Fruit fly (Drosophila melanogaster) whole organism, prepupa: ENCODE data around the gene CG32829.

Experiments
- Blimp-1 ChIP-seq: fragments of 200-800 bp; sonication (Bioruptor generic); optimal IDR thresholded peaks from 3 replicates; lab custom pipeline; 2017; ENCODE audit warnings: missing biosample characterization, missing genetic modification characterization, mild to moderate bottlenecking, moderate library complexity, missing genetic modification reagents
- CG10631 ChIP-seq: fragments of 200-800 bp; sonication (Bioruptor generic); optimal IDR thresholded peaks from 2 replicates; lab custom pipeline; 2016; ENCODE audit warnings: missing biosample characterization, missing genetic modification characterization
- CG10669 ChIP-seq: fragments of 200-800 bp; sonication (Bioruptor generic); optimal IDR thresholded peaks from 3 replicates; lab custom pipeline; 2018; ENCODE audit warnings: missing biosample characterization, mild to moderate bottlenecking, missing genetic modification characterization, moderate library complexity
- CG11294 ChIP-seq: fragments of 200-800 bp; sonication (Bioruptor generic); IDR thresholded peaks from 2 replicates; pipeline ENCODE4 v1.3.6; 2022; ENCODE audit warnings: missing biosample characterization, missing genetic modification characterization
- CG11762 ChIP-seq: fragments of 200-800 bp; sonication (Bioruptor generic); optimal IDR thresholded peaks from 3 replicates; lab custom pipeline; 2016; ENCODE audit warnings: missing biosample characterization, missing genetic modification characterization; ENCODE audit not compliant: insufficient read depth
- CG11902 ChIP-seq: fragments of 200-800 bp; sonication (Bioruptor generic); optimal IDR thresholded peaks from 3 replicates; lab custom pipeline; 2016; ENCODE audit warnings: missing biosample characterization, missing genetic modification characterization
- CG15336 ChIP-seq: fragments of 200-800 bp; sonication (Bioruptor generic); IDR thresholded peaks from 2 replicates; pipeline ENCODE4 v1.3.6; 2022; ENCODE audit warnings: missing biosample characterization, missing genetic modification characterization
- CG1621 ChIP-seq: fragments of 200-800 bp; sonication (Bioruptor generic); optimal IDR thresholded peaks from 3 replicates; lab custom pipeline; 2018; ENCODE audit warnings: missing biosample characterization, mild to moderate bottlenecking, missing genetic modification characterization
- CG16779 ChIP-seq: fragments of 200-800 bp; sonication (Bioruptor generic); optimal IDR thresholded peaks from 3 replicates; lab custom pipeline; 2017; ENCODE audit warnings: missing biosample characterization, mild to moderate bottlenecking, missing genetic modification characterization
- CG3032 ChIP-seq: fragments of 200-800 bp; optimal IDR thresholded peaks from 2 replicates; lab custom pipeline; 2019; ENCODE audit warnings: missing biosample characterization, mild to moderate bottlenecking, missing genetic modification characterization, moderate library complexity
- CG31627 ChIP-seq: fragments of 200-800 bp; sonication (Bioruptor generic); optimal IDR thresholded peaks from 3 replicates; lab custom pipeline; 2016; ENCODE audit warnings: missing biosample characterization, missing genetic modification characterization
- CG34406 ChIP-seq: fragments of 200-800 bp; sonication (Bioruptor generic); optimal IDR thresholded peaks from 3 replicates; lab custom pipeline; 2016; ENCODE audit warnings: missing biosample characterization, missing genetic modification characterization
- CG4318 ChIP-seq: fragments of 200-800 bp; sonication (Bioruptor generic); optimal IDR thresholded peaks from 3 replicates; lab custom pipeline; 2017; ENCODE audit warnings: missing biosample characterization, mild to moderate bottlenecking, missing genetic modification characterization
- CG6163 ChIP-seq: fragments of 200-800 bp; sonication (Bioruptor generic); IDR thresholded peaks from 3 replicates; pipeline ENCODE4 v1.3.6; 2022; ENCODE audit warnings: missing biosample characterization, missing genetic modification characterization
- CG6792 ChIP-seq: fragments of 200-800 bp; sonication (Bioruptor generic); optimal IDR thresholded peaks from 3 replicates; lab custom pipeline; 2016; ENCODE audit warnings: missing biosample characterization, missing genetic modification characterization
- CG6854 ChIP-seq: fragments of 200-800 bp; sonication (Bioruptor generic); optimal IDR thresholded peaks from 2 replicates; lab custom pipeline; 2017; ENCODE audit warnings: missing biosample characterization, mild to moderate bottlenecking, missing genetic modification characterization
- CG8632 ChIP-seq: fragments of 200-800 bp; sonication (Bioruptor generic); optimal IDR thresholded peaks from 3 replicates; lab custom pipeline; 2016; ENCODE audit warnings: missing biosample characterization, missing genetic modification characterization
- CG9139 ChIP-seq: fragments of 200-800 bp; sonication (Bioruptor generic); optimal IDR thresholded peaks from 3 replicates; lab custom pipeline; 2017; ENCODE audit warnings: missing biosample characterization, mild to moderate bottlenecking, missing genetic modification characterization
- Eip78C ChIP-seq: fragments of 200-800 bp; sonication (Bioruptor generic); peaks from one replicate; lab custom pipeline; 2016; ENCODE audit warnings: missing biosample characterization, missing genetic modification characterization
- Ets96B ChIP-seq: fragments of 200-800 bp; optimal IDR thresholded peaks from 2 replicates; lab custom pipeline; 2019; ENCODE audit warnings: missing biosample characterization, mild to moderate bottlenecking, missing genetic modification characterization, moderate library complexity
- Hr38 ChIP-seq: sonication (Bioruptor generic); optimal IDR thresholded peaks from 2 replicates; lab custom pipeline; 2016; ENCODE audit warnings: missing biosample characterization, missing genetic modification characterization
- Hr39 ChIP-seq: fragments of 200-800 bp; sonication (Bioruptor generic); optimal IDR thresholded peaks from 2 replicates; lab custom pipeline; 2016; ENCODE audit warnings: missing biosample characterization, missing genetic modification characterization
- Hr4 ChIP-seq: fragments of 200-800 bp; sonication (Bioruptor generic); optimal IDR thresholded peaks from 3 replicates; lab custom pipeline; 2016; ENCODE audit warnings: missing biosample characterization, missing genetic modification characterization
- Lpt ChIP-seq: fragments of 200-800 bp; sonication (Bioruptor generic); optimal IDR thresholded peaks from 3 replicates; lab custom pipeline; 2016; ENCODE audit warnings: missing biosample characterization, missing genetic modification characterization
- Met ChIP-seq: fragments of 200-800 bp; sonication (Bioruptor generic); optimal IDR thresholded peaks from 3 replicates; lab custom pipeline; 2016; ENCODE audit warnings: missing biosample characterization, missing genetic modification characterization
- Smox ChIP-seq: fragments of 200-800 bp; sonication (Bioruptor generic); optimal IDR thresholded peaks from 3 replicates; lab custom pipeline; 2016; ENCODE audit warnings: missing biosample characterization, missing genetic modification characterization
- Sox14 ChIP-seq: fragments of 200-800 bp; sonication (Bioruptor generic); optimal IDR thresholded peaks from 3 replicates; lab custom pipeline; 2016; ENCODE audit warnings: missing biosample characterization, missing genetic modification characterization
- achi ChIP-seq: fragments of 200-800 bp; sonication (Bioruptor generic); optimal IDR thresholded peaks from 3 replicates; lab custom pipeline; 2016; ENCODE audit warnings: missing biosample characterization, missing genetic modification characterization
- acj6 ChIP-seq: fragments of 200-800 bp; sonication (Bioruptor generic); optimal IDR thresholded peaks from 3 replicates; lab custom pipeline; 2016; ENCODE audit warnings: missing biosample characterization, missing genetic modification characterization
- dsx ChIP-seq: fragments of 200-800 bp; optimal IDR thresholded peaks from 3 replicates; lab custom pipeline; 2019; ENCODE audit warnings: missing biosample characterization, mild to moderate bottlenecking, missing genetic modification characterization, moderate library complexity; ENCODE audit not compliant: poor library complexity, severe bottlenecking
- esn ChIP-seq: fragments of 200-800 bp; sonication (Bioruptor generic); optimal IDR thresholded peaks from 2 replicates; lab custom pipeline; 2016; ENCODE audit warnings: missing biosample characterization, mild to moderate bottlenecking, missing genetic modification characterization, moderate library complexity
- fd85E ChIP-seq: fragments of 200-800 bp; sonication (Bioruptor generic); optimal IDR thresholded peaks from 3 replicates; lab custom pipeline; 2016; ENCODE audit warnings: missing biosample characterization, missing genetic modification characterization
- pdm3 ChIP-seq: fragments of 200-800 bp; sonication (Bioruptor generic); optimal IDR thresholded peaks from 3 replicates; lab custom pipeline; 2016; ENCODE audit warnings: missing biosample characterization, missing genetic modification characterization
- salr ChIP-seq, 2 experiments: fragments of 200-800 bp; sonication (Bioruptor generic); optimal IDR thresholded peaks; 3 replicates each; lab custom pipeline; 2016 to 2018; ENCODE audit warnings: missing biosample characterization in 2 of 2, missing genetic modification characterization in 2 of 2, mild to moderate bottlenecking in 1 of 2
- spab ChIP-seq: fragments of 200-800 bp; sonication (Bioruptor generic); optimal IDR thresholded peaks from 2 replicates; lab custom pipeline; 2017; ENCODE audit warnings: missing biosample characterization, mild to moderate bottlenecking, missing genetic modification characterization, missing genetic modification reagents
- ss ChIP-seq, 2 experiments: fragments of 200-800 bp; sonication (Bioruptor generic); optimal IDR thresholded peaks; 2 replicates in 1 of 2; 3 replicates in 1 of 2; lab custom pipeline; 2017 to 2018; ENCODE audit warnings: mild to moderate bottlenecking in 2 of 2, missing biosample characterization in 2 of 2, missing genetic modification characterization in 2 of 2, moderate library complexity in 1 of 2
- svp ChIP-seq: fragments of 200-800 bp; sonication (Bioruptor generic); peaks from one replicate; lab custom pipeline; 2016; ENCODE audit warnings: missing biosample characterization, missing genetic modification characterization

Gene CG32829

DNA sequence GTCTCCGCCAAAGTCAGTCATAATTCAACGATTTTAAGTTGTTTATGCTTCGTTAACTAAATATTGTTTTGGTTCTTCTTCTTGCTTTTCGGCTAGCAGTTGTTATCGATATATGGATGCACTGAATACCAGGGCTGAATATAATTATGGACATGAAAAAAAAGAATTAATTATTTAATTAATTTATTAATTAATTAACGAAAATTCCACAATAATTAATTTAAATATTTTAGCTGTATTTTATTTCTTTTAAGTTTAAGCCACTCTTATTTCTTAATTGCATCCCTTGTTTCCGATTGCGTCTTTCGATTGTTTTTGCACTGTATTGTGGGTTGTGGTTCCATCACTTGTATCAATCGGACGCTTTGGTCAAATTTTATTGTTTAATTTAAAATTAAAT is 33.9 kb upstream of the CG32829 start, which contains the start of the genes Gas41 and SA1 (continued):
- no peak for TF ChIP-seq Lpt (GFP tag; lab: Kevin White, UChicago)
- no peak for TF ChIP-seq CG8632 (GFP tag; lab: Kevin White, UChicago)
- no peak for TF ChIP-seq spab (GFP tag; lab: Kevin White, UChicago)
- TF ChIP-seq ss (GFP tag; optimal IDR thresholded peaks at IDR 0.05; lab: Kevin White, UChicago) = no peak
- no peak for TF ChIP-seq CG9139 (GFP tag; lab: Kevin White, UChicago)
- TF ChIP-seq fd85E (GFP tag; lab: Kevin White, UChicago) = no peak
- peak; percentile 29 for TF ChIP-seq CG11762 (GFP tag; lab: Kevin White, UChicago)
- TF ChIP-seq svp (GFP tag; lab: Kevin White, UChicago) = no peak
- peak; percentile 90 for TF ChIP-seq CG3032 (tag; lab: Kevin White, UChicago)
- no peak for TF ChIP-seq CG10669 (GFP tag; lab: Kevin White, UChicago)
- TF ChIP-seq Smox (GFP tag; lab: Kevin White, UChicago) = no peak
- no peak for TF ChIP-seq Hr38 (GFP tag; lab: Kevin White, UChicago)
- TF ChIP-seq CG4318 = no peak
- TF ChIP-seq CG11294 = peak; percentile 69; the same call in 1 of the 2 replicates
- no peak for TF ChIP-seq pdm3 (GFP tag; lab: Kevin White, UChicago)
- TF ChIP-seq dsx (GFP tag; lab: Kevin White, UChicago) = no peak
- no peak for TF ChIP-seq CG6163 (GFP tag; lab: Robert Waterston, UW)
- no peak for TF ChIP-seq Hr4 (GFP tag; lab: Kevin White, UChicago)
- TF ChIP-seq CG15336 (GFP tag; lab: Robert Waterston, UW) = peak; percentile 75
- TF ChIP-seq Met (GFP tag; lab: Kevin White, UChicago) = no peak
- peak; percentile 29 for TF ChIP-seq CG31627 (GFP tag; lab: Kevin White, UChicago)
- TF ChIP-seq acj6 (GFP tag; lab: Kevin White, UChicago) = no peak
- peak; percentile 89 for TF ChIP-seq CG10631 (GFP tag; lab: Kevin White, UChicago)
- no peak for TF ChIP-seq Hr39
- TF ChIP-seq CG6854 (GFP tag; lab: Kevin White, UChicago) = no peak
- peak in 1 of 2 experiments; percentile 13 for TF ChIP-seq salr (GFP tag; optimal IDR thresholded peaks at IDR 0.05; lab: Kevin White, UChicago)
- TF ChIP-seq CG34406 (GFP tag; lab: Kevin White, UChicago) = no peak
- TF ChIP-seq CG1621 (tag; lab: Kevin White, UChicago) = peak; percentile 32

DNA sequence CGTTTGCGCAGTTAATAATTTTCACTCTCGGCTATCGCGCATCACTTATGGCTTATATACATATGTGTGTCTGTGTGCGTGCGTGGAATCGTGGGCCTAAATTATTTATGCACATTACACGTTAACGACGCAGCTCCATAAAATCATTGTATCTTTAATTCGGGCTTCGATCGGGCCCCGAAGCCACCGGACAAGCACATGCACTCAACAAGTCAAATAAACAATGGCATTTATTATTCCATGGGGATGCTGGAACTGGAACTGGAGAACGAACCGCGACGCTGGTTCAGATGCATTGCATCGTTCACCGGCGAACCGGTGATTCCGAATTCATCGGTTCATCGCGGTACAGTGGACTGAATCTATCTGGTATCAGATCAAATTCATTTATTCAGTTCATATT is 32.3 kb upstream of the CG32829 start, which contains the start of gene ihog:
Gene ihog, minus strand, starts transcription at position 269 of the 403 bp plus-strand sequence.
- TF ChIP-seq Sox14 (GFP tag; lab: Kevin White, UChicago) (peak; percentile 34), Hr39 (peak; percentile 9), CG6163 (GFP tag; lab: Robert Waterston, UW) (0 out of 3 replicates have a peak, but pooled peaks have one; percentile 20), CG16779 (tag; lab: Kevin White, UChicago) (no peak), Eip78C (peak; percentile 80), CG11902 (GFP tag; lab: Kevin White, UChicago) (no peak), CG8632 (GFP tag; lab: Kevin White, UChicago) (no peak)
- TF ChIP-seq, all 60 proteins: peak for 4

DNA sequence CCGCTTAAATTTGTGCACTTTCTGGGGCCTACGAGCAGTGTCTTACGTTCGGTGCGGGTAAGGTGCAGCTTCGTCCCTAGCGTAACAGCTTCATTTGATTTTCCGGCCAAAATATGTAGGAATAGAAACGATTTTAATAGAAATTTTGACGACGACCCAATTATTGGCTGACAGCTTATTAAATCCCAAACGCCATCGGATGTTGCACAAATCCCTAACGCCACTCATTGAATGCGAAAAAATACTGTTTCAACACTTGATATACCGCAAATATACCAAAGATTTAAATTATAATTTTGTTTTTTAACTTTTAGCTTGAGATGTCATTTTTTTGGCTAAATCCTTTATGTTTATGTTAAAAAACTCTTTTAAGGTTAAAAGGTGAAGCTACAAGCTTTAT is 28.8 kb upstream of the CG32829 start, which contains the start of gene Fgop2:
Gene Fgop2, minus strand, starts transcription at position 202 of the 400 bp plus-strand sequence.
- no peak for TF ChIP-seq esn (GFP tag; lab: Kevin White, UChicago)
- no peak for TF ChIP-seq CG34406 (GFP tag; lab: Kevin White, UChicago)
- TF ChIP-seq salr (GFP tag; optimal IDR thresholded peaks at IDR 0.05; lab: Kevin White, UChicago) = no peak
- no peak for TF ChIP-seq Hr38 (GFP tag; lab: Kevin White, UChicago)
- TF ChIP-seq CG6792 (GFP tag; lab: Kevin White, UChicago) = no peak
- peak; percentile 40 for TF ChIP-seq Sox14 (GFP tag; lab: Kevin White, UChicago)
- no peak for TF ChIP-seq fd85E (GFP tag; lab: Kevin White, UChicago)
- TF ChIP-seq Ets96B (tag; lab: Kevin White, UChicago) = no peak
- TF ChIP-seq CG15336 (GFP tag; lab: Robert Waterston, UW) = no peak
- peak; percentile 64 for TF ChIP-seq achi
- no peak for TF ChIP-seq Smox (GFP tag; lab: Kevin White, UChicago)
- no peak for TF ChIP-seq Blimp-1 (GFP tag; lab: Kevin White, UChicago)
